Worm (Caenorhabditis elegans) whole organism, young adult: ENCODE results near the gene VZK822L.2.
A peak's percentile ranks its signal among the peaks of the same experiment; 100 is the strongest.

Source experiments
- C06A6.2 ChIP-seq: fragments of 200-800 bp; sonication (Bioruptor generic); conservative IDR thresholded peaks from 2 replicates; pipeline ENCODE4 v1.3.6; 2022; ENCODE audit warnings: missing genetic modification characterization, missing compliant biosample characterization
- C17E4.6 ChIP-seq: fragments of 200-800 bp; sonication (Bioruptor generic); IDR thresholded peaks from 2 replicates; pipeline ENCODE4 v1.3.6; 2022; ENCODE audit warnings: missing genetic modification reagents, missing genetic modification characterization, missing compliant biosample characterization
- D2030.7 ChIP-seq: fragments of 200-800 bp; sonication (Bioruptor generic); IDR thresholded peaks from 2 replicates; pipeline ENCODE4 v1.3.6; 2022; ENCODE audit warnings: missing genetic modification reagents, missing genetic modification characterization, missing compliant biosample characterization
- F10E7.11 ChIP-seq: sonication (generic microtip); optimal IDR thresholded peaks from 2 replicates; lab custom pipeline; 2017; ENCODE audit warnings: mild to moderate bottlenecking, missing genetic modification characterization, moderate library complexity, missing compliant biosample characterization
- F22D6.2 ChIP-seq: sonication (generic microtip); optimal IDR thresholded peaks from 2 replicates; lab custom pipeline; 2016; ENCODE audit warnings: mild to moderate bottlenecking, missing genetic modification characterization, missing compliant biosample characterization
- F33H1.4 ChIP-seq: fragments of 200-800 bp; sonication (Bioruptor generic); IDR thresholded peaks from 2 replicates; pipeline ENCODE4 v1.3.6; 2022; ENCODE audit warnings: missing genetic modification reagents, missing genetic modification characterization, missing compliant biosample characterization
- F39B2.1 ChIP-seq: fragments of 200-800 bp; sonication (Bioruptor generic); IDR thresholded peaks from 2 replicates; pipeline ENCODE4 v1.3.6; 2022; ENCODE audit warnings: missing genetic modification reagents, missing genetic modification characterization, missing compliant biosample characterization
- F49E8.2 ChIP-seq: sonication (generic microtip); optimal IDR thresholded peaks from 3 replicates; lab custom pipeline; 2017; ENCODE audit warnings: missing genetic modification characterization, mild to moderate bottlenecking, missing compliant biosample characterization, antibody characterized with exemption, moderate library complexity; ENCODE audit not compliant: insufficient read depth
- F52B5.7 ChIP-seq: sonication (generic microtip); optimal IDR thresholded peaks from 2 replicates; lab custom pipeline; 2016; ENCODE audit warnings: mild to moderate bottlenecking, missing genetic modification characterization, missing compliant biosample characterization
- F57A8.1 ChIP-seq: fragments of 200-800 bp; sonication (Bioruptor generic); optimal IDR thresholded peaks from 2 replicates; lab custom pipeline; 2018; ENCODE audit warnings: mild to moderate bottlenecking, missing genetic modification characterization, moderate library complexity, missing compliant biosample characterization
- ZK185.1 ChIP-seq: sonication (generic microtip); optimal IDR thresholded peaks from 2 replicates; lab custom pipeline; 2016; ENCODE audit warnings: mild to moderate bottlenecking, missing genetic modification characterization, missing compliant biosample characterization; ENCODE audit not compliant: poor library complexity, severe bottlenecking
- atf-7 ChIP-seq: sonication (generic microtip); optimal IDR thresholded peaks from 2 replicates; lab custom pipeline; 2017; ENCODE audit warnings: mild to moderate bottlenecking, missing genetic modification characterization, missing compliant biosample characterization
- attf-3 ChIP-seq: fragments of 200-800 bp; sonication (Bioruptor generic); conservative IDR thresholded peaks from 2 replicates; pipeline ENCODE4 v1.3.6; 2022; ENCODE audit warnings: missing genetic modification reagents, missing genetic modification characterization, missing compliant biosample characterization
- attf-5 ChIP-seq: fragments of 200-800 bp; sonication (Bioruptor generic); optimal IDR thresholded peaks from 2 replicates; lab custom pipeline; 2018; ENCODE audit warnings: mild to moderate bottlenecking, missing genetic modification characterization, missing compliant biosample characterization
- attf-6 ChIP-seq: fragments of 200-800 bp; sonication (Bioruptor generic); IDR thresholded peaks from 2 replicates; pipeline ENCODE4 v1.3.6; 2022; ENCODE audit warnings: missing genetic modification reagents, missing genetic modification characterization, missing compliant biosample characterization
- ccch-3 ChIP-seq: fragments of 200-800 bp; sonication (Bioruptor generic); optimal IDR thresholded peaks from 2 replicates; lab custom pipeline; 2018; ENCODE audit warnings: mild to moderate bottlenecking, missing genetic modification characterization, missing compliant biosample characterization
- ceh-27 ChIP-seq: fragments of 200-800 bp; sonication (Bioruptor generic); optimal IDR thresholded peaks from 2 replicates; lab custom pipeline; 2018; ENCODE audit warnings: mild to moderate bottlenecking, missing genetic modification characterization, moderate library complexity, missing compliant biosample characterization
- ceh-40 ChIP-seq: fragments of 200-800 bp; sonication (Bioruptor generic); IDR thresholded peaks from 2 replicates; pipeline ENCODE4 v1.3.6; 2022; ENCODE audit warnings: missing genetic modification characterization, missing compliant biosample characterization
- dpl-1 ChIP-seq: fragments of 150-350 bp; optimal IDR thresholded peaks from 2 replicates; lab custom pipeline; 2014; ENCODE audit warnings: missing biosample characterization, missing genetic modification reagents, missing genetic modification characterization
- ekl-4 ChIP-seq: fragments of 200-800 bp; sonication (Bioruptor generic); IDR thresholded peaks from 2 replicates; pipeline ENCODE4 v1.3.6; 2022; ENCODE audit warnings: missing genetic modification reagents, missing genetic modification characterization, missing compliant biosample characterization
- hlh-12 ChIP-seq: sonication (generic microtip); optimal IDR thresholded peaks from 2 replicates; lab custom pipeline; 2016; ENCODE audit warnings: missing genetic modification characterization, missing compliant biosample characterization
- hmg-1.2 ChIP-seq: fragments of 200-800 bp; sonication (Bioruptor generic); IDR thresholded peaks from 2 replicates; pipeline ENCODE4 v1.3.6; 2022; ENCODE audit warnings: missing genetic modification reagents, missing genetic modification characterization, missing compliant biosample characterization
- hrde-1 ChIP-seq: sonication (generic microtip); optimal IDR thresholded peaks from 2 replicates; lab custom pipeline; 2016; ENCODE audit warnings: missing genetic modification characterization, mild to moderate bottlenecking, missing compliant biosample characterization, moderate library complexity, missing genotype, missing genetic modification reagents, borderline replicate concordance
- hsf-1 ChIP-seq: fragments of 200-800 bp; sonication (Bioruptor generic); IDR thresholded peaks from 2 replicates; pipeline ENCODE4 v1.3.6; 2022; ENCODE audit warnings: missing genetic modification reagents, missing genetic modification characterization, missing compliant biosample characterization
- lin-35 ChIP-seq, 3 experiments: fragments of 150-350 bp in 2 of 3; sonication (generic microtip) in 1 of 3; optimal IDR thresholded peaks; 2 replicates each; lab custom pipeline; 2014 to 2018; ENCODE audit warnings: missing biosample characterization in 3 of 3, missing genetic modification characterization in 3 of 3, missing genetic modification reagents in 3 of 3
- lsl-1 ChIP-seq: fragments of 200-800 bp; sonication (Bioruptor generic); optimal IDR thresholded peaks from 2 replicates; lab custom pipeline; 2018; ENCODE audit warnings: mild to moderate bottlenecking, missing genetic modification characterization, moderate library complexity, missing compliant biosample characterization
- madf-6 ChIP-seq: fragments of 200-800 bp; sonication (Bioruptor generic); IDR thresholded peaks from 2 replicates; pipeline ENCODE4 v1.3.6; 2022; ENCODE audit warnings: missing genetic modification reagents, missing genetic modification characterization, missing compliant biosample characterization
- madf-8 ChIP-seq: fragments of 200-800 bp; sonication (Bioruptor generic); conservative IDR thresholded peaks from 2 replicates; pipeline ENCODE4 v1.3.6; 2022; ENCODE audit warnings: missing genetic modification reagents, missing genetic modification characterization, missing compliant biosample characterization
- mel-28 ChIP-seq: sonication (generic microtip); optimal IDR thresholded peaks from 2 replicates; lab custom pipeline; 2016; ENCODE audit warnings: borderline replicate concordance, mild to moderate bottlenecking, missing genetic modification characterization, missing compliant biosample characterization
- mes-4 ChIP-seq: sonication (generic microtip); optimal IDR thresholded peaks from 2 replicates; lab custom pipeline; 2016; ENCODE audit warnings: missing genotype, missing genetic modification characterization, missing compliant biosample characterization
- mxl-1 ChIP-seq: sonication (generic microtip); optimal IDR thresholded peaks from 2 replicates; lab custom pipeline; 2016; ENCODE audit warnings: missing genetic modification characterization, missing compliant biosample characterization
- nhr-120 ChIP-seq: fragments of 200-800 bp; sonication (Bioruptor generic); IDR thresholded peaks from 2 replicates; pipeline ENCODE4 v1.3.6; 2022; ENCODE audit warnings: missing genetic modification characterization, missing compliant biosample characterization
- nhr-27 ChIP-seq: fragments of 200-800 bp; sonication (Bioruptor generic); optimal IDR thresholded peaks from 2 replicates; lab custom pipeline; 2018; ENCODE audit warnings: mild to moderate bottlenecking, missing genetic modification characterization, moderate library complexity, missing compliant biosample characterization
- nhr-80 ChIP-seq: sonication (generic microtip); optimal IDR thresholded peaks from 2 replicates; lab custom pipeline; 2016; ENCODE audit warnings: missing genetic modification characterization, missing compliant biosample characterization
- pha-4 ChIP-seq: fragments of 150-350 bp; sonication (generic microtip); optimal IDR thresholded peaks from 2 replicates; lab custom pipeline; 2014; ENCODE audit warnings: missing biosample characterization, missing genetic modification reagents, missing genetic modification characterization
- rcor-1 ChIP-seq: fragments of 200-800 bp; sonication (Bioruptor generic); IDR thresholded peaks from 2 replicates; pipeline ENCODE4 v1.3.6; 2022; ENCODE audit warnings: missing genetic modification reagents, missing genetic modification characterization, missing compliant biosample characterization
- rpc-1 ChIP-seq, 2 experiments: fragments of 150-350 bp in 1 of 2; sonication (generic microtip) in 1 of 2; optimal IDR thresholded peaks; 2 replicates each; lab custom pipeline; 2014 to 2018; ENCODE audit warnings: missing biosample characterization in 1 of 2, missing genetic modification characterization in 1 of 2, missing genetic modification reagents in 1 of 2, missing genotype in 1 of 2
- snpc-4 ChIP-seq, 5 experiments: fragments of 150-350 bp in 1 of 5; sonication (generic microtip) in 4 of 5; optimal IDR thresholded peaks; 2 replicates each; lab custom pipeline; 2014 to 2018; ENCODE audit warnings: missing genetic modification characterization in 5 of 5, missing biosample characterization in 3 of 5, antibody characterized with exemption in 2 of 5, mild to moderate bottlenecking in 2 of 5, missing compliant biosample characterization in 2 of 5, missing genotype in 2 of 5, moderate library complexity in 2 of 5, missing genetic modification reagents in 1 of 5
- sptf-2 ChIP-seq: fragments of 200-800 bp; sonication (Bioruptor generic); optimal IDR thresholded peaks from 2 replicates; lab custom pipeline; 2018; ENCODE audit warnings: mild to moderate bottlenecking, missing genetic modification characterization, missing compliant biosample characterization
- zfh-2 ChIP-seq: fragments of 200-800 bp; sonication (Bioruptor generic); conservative IDR thresholded peaks from 2 replicates; pipeline ENCODE4 v1.3.6; 2022; ENCODE audit warnings: missing genetic modification reagents, missing genetic modification characterization, missing compliant biosample characterization
- zim-3 ChIP-seq: sonication (generic microtip); optimal IDR thresholded peaks from 2 replicates; lab custom pipeline; 2017; ENCODE audit warnings: mild to moderate bottlenecking, missing genetic modification characterization, moderate library complexity, missing compliant biosample characterization
- ztf-25 ChIP-seq: fragments of 200-800 bp; sonication (Bioruptor generic); IDR thresholded peaks from 2 replicates; pipeline ENCODE4 v1.3.6; 2022; ENCODE audit warnings: missing genetic modification reagents, missing genetic modification characterization, missing compliant biosample characterization
- ztf-26 ChIP-seq: sonication (generic microtip); optimal IDR thresholded peaks from 2 replicates; lab custom pipeline; 2017; ENCODE audit warnings: missing genetic modification characterization, missing compliant biosample characterization
- ztf-6 ChIP-seq: fragments of 200-800 bp; sonication (Bioruptor generic); IDR thresholded peaks from 2 replicates; pipeline ENCODE4 v1.3.6; 2022; ENCODE audit warnings: missing genetic modification reagents, missing genetic modification characterization, missing compliant biosample characterization

The VZK822L.2 gene

ce11 chrIV:11928388-11928787 lies 16.6 kb downstream of the VZK822L.2 start (continued):
- TF ChIP-seq F57A8.1 (GFP tag; lab: Kevin White, UChicago) (no peak), attf-6 (GFP tag; lab: Robert Waterston, UW) (peak; percentile 65; the same call in 1 of the 2 replicates), F33H1.4 (0 out of 2 replicates have a peak, but pooled peaks have one; percentile 36), hlh-12 (tag; lab: Kevin White, UChicago) (no peak), attf-3 (GFP tag; lab: Robert Waterston, UW) (no peak), D2030.7 (GFP tag; lab: Robert Waterston, UW) (peak; percentile 62; the same call in 1 of the 2 replicates), C17E4.6 (GFP tag; lab: Robert Waterston, UW) (no peak), sptf-2 (GFP tag; lab: Kevin White, UChicago) (no peak), dpl-1 (GFP tag; lab: Kevin White, UChicago) (no peak), ekl-4 (GFP tag; lab: Robert Waterston, UW) (no peak), mxl-1 (tag; lab: Kevin White, UChicago) (no peak), ztf-25 (0 out of 2 replicates have a peak, but pooled peaks have one; percentile 34), mel-28 (tag; lab: Kevin White, UChicago) (no peak), mes-4 (tag; lab: Kevin White, UChicago) (peak; percentile 8), zim-3 (peak; percentile 55), F49E8.2 (peak; percentile 1), madf-8 (GFP tag; lab: Robert Waterston, UW) (no peak), C06A6.2 (no peak), lsl-1 (GFP tag; lab: Kevin White, UChicago) (peak; percentile 50), nhr-27 (tag; lab: Kevin White, UChicago) (no peak), rpc-1 (optimal IDR thresholded peaks at IDR 0.05; lab: Kevin White, UChicago) (peak; percentile 64), rpc-1 (tag; optimal IDR thresholded peaks at IDR 0.05; lab: Kevin White, UChicago) (peak; percentile 78), ZK185.1 (tag; lab: Kevin White, UChicago) (peak; percentile 59), nhr-120 (no peak), F52B5.7 (tag; lab: Kevin White, UChicago) (no peak), ceh-27 (GFP tag; lab: Kevin White, UChicago) (peak; percentile 58), ztf-26 (tag; lab: Kevin White, UChicago) (peak; percentile 18), F39B2.1 (GFP tag; lab: Robert Waterston, UW) (no peak), snpc-4 (GFP tag; optimal IDR thresholded peaks at IDR 0.05; lab: Kevin White, UChicago) (peak; percentile 28), snpc-4 (tag; optimal IDR thresholded peaks at IDR 0.05; lab: Kevin White, UChicago) (peak in 3 of 4 experiments; percentile 29 to 75 (median 58)), ccch-3 (GFP tag; lab: Kevin White, UChicago) (no peak), hsf-1 (GFP tag; lab: Robert Waterston, UW) (no peak), attf-5 (peak; percentile 38), atf-7 (tag; lab: Kevin White, UChicago) (no peak), ceh-40 (GFP tag; lab: Robert Waterston, UW) (no peak), hrde-1 (tag; lab: Kevin White, UChicago) (peak; percentile 44), hmg-1.2 (peak; percentile 71), ztf-6 (GFP tag; lab: Robert Waterston, UW) (0 out of 2 replicates have a peak, but pooled peaks have one; percentile 38), pha-4 (tag; lab: Kevin White, UChicago) (no peak), rcor-1 (GFP tag; lab: Robert Waterston, UW) (0 out of 2 replicates have a peak, but pooled peaks have one; percentile 44), nhr-80 (tag; lab: Kevin White, UChicago) (peak; percentile 26), madf-6 (peak; percentile 63), zfh-2 (GFP tag; lab: Robert Waterston, UW) (no peak), F10E7.11 (no peak), lin-35 (GFP tag; optimal IDR thresholded peaks at IDR 0.05; lab: Kevin White, UChicago) (no peak), F22D6.2 (tag; lab: Kevin White, UChicago) (no peak)
